Worm (Caenorhabditis elegans) whole organism, L3 larva: ENCODE data around the gene R11A8.1.

Experiments
- fkh-10 ChIP-seq: sonication (generic microtip); optimal IDR thresholded peaks from 2 replicates; lab custom pipeline; 2017; ENCODE audit warnings: missing biosample characterization, missing genetic modification reagents, missing genetic modification characterization
- mdl-1 ChIP-seq: fragments of 150-350 bp; optimal IDR thresholded peaks from 2 replicates; lab custom pipeline; 2014; ENCODE audit warnings: missing biosample characterization, missing genetic modification characterization
- nhr-23 ChIP-seq: fragments of 150-350 bp; optimal IDR thresholded peaks from 2 replicates; lab custom pipeline; 2014; ENCODE audit warnings: missing biosample characterization, missing genetic modification reagents, missing genetic modification characterization
- nhr-28 ChIP-seq: fragments of 150-350 bp; optimal IDR thresholded peaks from 2 replicates; lab custom pipeline; 2014; ENCODE audit warnings: missing biosample characterization, missing genetic modification characterization
- pha-4 ChIP-seq: fragments of 150-350 bp; optimal IDR thresholded peaks from 2 replicates; lab custom pipeline; 2014; ENCODE audit warnings: missing biosample characterization, missing genetic modification reagents, missing genetic modification characterization
- pqm-1 ChIP-seq: fragments of 150-350 bp; optimal IDR thresholded peaks from 2 replicates; lab custom pipeline; 2017; ENCODE audit warnings: missing biosample characterization, missing genetic modification characterization, inconsistent platforms
- unc-39 ChIP-seq: sonication (generic microtip); optimal IDR thresholded peaks from 4 replicates; lab custom pipeline; 2017; ENCODE audit warnings: missing biosample characterization, missing genetic modification characterization

- TF ChIP-seq fkh-10 (GFP tag; lab: Kevin White, UChicago) (no peak), pha-4 (tag; lab: Kevin White, UChicago) (no peak), nhr-28 (tag; lab: Kevin White, UChicago) (no peak), nhr-23 (tag; lab: Kevin White, UChicago) (no peak), pqm-1 (tag; lab: Kevin White, UChicago) (no peak), mdl-1 (tag; lab: Kevin White, UChicago) (no peak), unc-39 (tag; lab: Kevin White, UChicago) (no peak)
Measured at ce11 chrIV:10352243-10352642, 4.7 kb downstream of the R11A8.1 start, which contains the start of gene Y43C5B.2.
